Fruit fly (Drosophila melanogaster) whole organism, adult: ENCODE results near the gene CG15399.

ENCODE experiments used
- CG11617 ChIP-seq: fragments of 200-800 bp; sonication (Bioruptor generic); optimal IDR thresholded peaks from 2 replicates; lab custom pipeline; 2017; ENCODE audit warnings: mild to moderate bottlenecking, missing biosample characterization, missing genetic modification reagents, missing genetic modification characterization
- CG12768 ChIP-seq: fragments of 200-800 bp; sonication (Bioruptor generic); optimal IDR thresholded peaks from 2 replicates; lab custom pipeline; 2017; ENCODE audit warnings: missing biosample characterization, missing genetic modification characterization, mild to moderate bottlenecking, moderate library complexity, missing genetic modification reagents
- CG14711 ChIP-seq: fragments of 200-800 bp; sonication (Bioruptor generic); optimal IDR thresholded peaks from 2 replicates; lab custom pipeline; 2018; ENCODE audit warnings: missing biosample characterization, mild to moderate bottlenecking, missing genetic modification characterization, moderate library complexity
- CG1620 ChIP-seq: fragments of 200-800 bp; sonication (Bioruptor generic); optimal IDR thresholded peaks from 2 replicates; lab custom pipeline; 2016; ENCODE audit warnings: missing biosample characterization, missing genetic modification characterization
- CG7045 ChIP-seq: fragments of 200-800 bp; sonication (Bioruptor generic); optimal IDR thresholded peaks from 2 replicates; lab custom pipeline; 2017; ENCODE audit warnings: missing biosample characterization, mild to moderate bottlenecking, missing genetic modification characterization
- Crg-1 ChIP-seq: fragments of 200-800 bp; sonication (Bioruptor generic); optimal IDR thresholded peaks from 2 replicates; lab custom pipeline; 2016; ENCODE audit warnings: missing biosample characterization, missing genetic modification characterization
- Hr96 ChIP-seq: fragments of 200-800 bp; sonication (Bioruptor generic); optimal IDR thresholded peaks from 2 replicates; lab custom pipeline; 2016; ENCODE audit warnings: missing biosample characterization, missing genetic modification characterization
- Mnt ChIP-seq: fragments of 200-800 bp; sonication (Bioruptor generic); optimal IDR thresholded peaks from 2 replicates; lab custom pipeline; 2016; ENCODE audit warnings: missing biosample characterization, mild to moderate bottlenecking, missing genetic modification characterization
- bab1 ChIP-seq: fragments of 200-800 bp; sonication (Bioruptor generic); optimal IDR thresholded peaks from 3 replicates; lab custom pipeline; 2019; ENCODE audit warnings: missing biosample characterization, mild to moderate bottlenecking, missing genetic modification characterization, moderate library complexity
- cnc ChIP-seq, 2 experiments: fragments of >200 bp; optimal IDR thresholded peaks; 2 replicates each; lab custom pipeline; 2017
- kay ChIP-seq: fragments of 200-800 bp; sonication (Bioruptor generic); peaks from one replicate; lab custom pipeline; 2016; ENCODE audit warnings: missing biosample characterization, missing genetic modification characterization, borderline replicate concordance
- pad ChIP-seq: fragments of 200-800 bp; sonication (Bioruptor generic); optimal IDR thresholded peaks from 3 replicates; lab custom pipeline; 2017; ENCODE audit warnings: missing biosample characterization, missing genetic modification characterization, mild to moderate bottlenecking, moderate library complexity, missing genetic modification reagents
- tj ChIP-seq: fragments of 200-800 bp; sonication (Bioruptor generic); optimal IDR thresholded peaks from 3 replicates; lab custom pipeline; 2017; ENCODE audit warnings: missing biosample characterization, mild to moderate bottlenecking, missing genetic modification characterization, moderate library complexity
- toe ChIP-seq: fragments of 200-800 bp; sonication (Bioruptor generic); optimal IDR thresholded peaks from 2 replicates; lab custom pipeline; 2016; ENCODE audit warnings: missing biosample characterization, missing genetic modification characterization

- no peak for TF ChIP-seq CG11617
- no peak for TF ChIP-seq toe (GFP tag; lab: Kevin White, UChicago)
- TF ChIP-seq kay (GFP tag; lab: Kevin White, UChicago) = no peak
- no peak for TF ChIP-seq pad (GFP tag; lab: Kevin White, UChicago)
- no peak for TF ChIP-seq CG1620
- TF ChIP-seq tj = no peak
- TF ChIP-seq CG7045 (GFP tag; lab: Kevin White, UChicago) = no peak
- no peak for TF ChIP-seq CG14711 (tag; lab: Kevin White, UChicago)
- no peak for TF ChIP-seq Hr96 (GFP tag; lab: Kevin White, UChicago)
- no peak for TF ChIP-seq cnc (optimal IDR thresholded peaks at IDR 0.05; lab: Kevin White, UChicago)
- TF ChIP-seq bab1 (GFP tag; lab: Kevin White, UChicago) = no peak
- TF ChIP-seq Mnt = no peak
- no peak for TF ChIP-seq Crg-1 (GFP tag; lab: Kevin White, UChicago)
- no peak for TF ChIP-seq CG12768 (GFP tag; lab: Kevin White, UChicago)
Measured at dm6 chr2L:2737561-2737960, 34.0 kb downstream of the CG15399 start.
